Worm (Caenorhabditis elegans): ENCODE data around the gene srh-70.

The srh-70 gene

ce11 chrII:12549613-12550012 is 31.0 kb upstream of the srh-70 start:
- TF ChIP-seq nhr-80 (tag; optimal IDR thresholded peaks at IDR 0.05), result no peak
- no peak for TF ChIP-seq ekl-4 (GFP tag; IDR thresholded peaks at IDR 0.05)
- TF ChIP-seq chd-7 (tag; optimal IDR thresholded peaks at IDR 0.05), result no peak
- TF ChIP-seq atf-7 (tag; optimal IDR thresholded peaks at IDR 0.05), result no peak
- no peak for TF ChIP-seq ccch-3 (GFP tag; optimal IDR thresholded peaks at IDR 0.05)
- no peak for TF ChIP-seq Y95B8A.8 (GFP tag; IDR thresholded peaks at IDR 0.05)

ce11 chrII:12547547-12547946 is 28.9 kb upstream of the srh-70 start, which contains the start of gene F49C5.16:
TSS of gene F49C5.16 (plus strand) at chrII:12547847.
- TF ChIP-seq rec-8 (tag; optimal IDR thresholded peaks at IDR 0.05) (no peak), lin-40 (tag; optimal IDR thresholded peaks at IDR 0.05) (no peak), egrh-3 (GFP tag; IDR thresholded peaks at IDR 0.05) (no peak)

- no peak for TF ChIP-seq F22D6.2 (tag; optimal IDR thresholded peaks at IDR 0.05)
- TF ChIP-seq nhr-179 (tag; optimal IDR thresholded peaks at IDR 0.05), result no peak
- no peak for TF ChIP-seq K12H6.12 (tag; optimal IDR thresholded peaks at IDR 0.05)
- no peak for TF ChIP-seq mel-28 (tag; optimal IDR thresholded peaks at IDR 0.05; ENCODE audit: borderline replicate concordance)
- no peak for TF ChIP-seq rec-8 (tag; optimal IDR thresholded peaks at IDR 0.05)
- no peak for TF ChIP-seq zfh-2 (GFP tag; conservative IDR thresholded peaks at IDR 0.05)
- no peak for TF ChIP-seq sptf-2 (GFP tag; optimal IDR thresholded peaks at IDR 0.05)
- no peak for TF ChIP-seq tbx-9 (tag; optimal IDR thresholded peaks at IDR 0.05; ENCODE audit: borderline replicate concordance)
- no peak for TF ChIP-seq D2030.7 (GFP tag; IDR thresholded peaks at IDR 0.05)
- TF ChIP-seq B0261.1 (tag; optimal IDR thresholded peaks at IDR 0.05), result no peak
- no peak for TF ChIP-seq unc-130 (GFP tag; optimal IDR thresholded peaks at IDR 0.05)
- TF ChIP-seq hsf-1 (GFP tag; IDR thresholded peaks at IDR 0.05), result no peak
- TF ChIP-seq snpc-1.1 (tag; optimal IDR thresholded peaks at IDR 0.05; ENCODE audit: insufficient read depth), result no peak
- no peak for TF ChIP-seq attf-5 (GFP tag; optimal IDR thresholded peaks at IDR 0.05)
- TF ChIP-seq ztf-18 (tag; optimal IDR thresholded peaks at IDR 0.05), result no peak
- TF ChIP-seq athp-1 (tag; optimal IDR thresholded peaks at IDR 0.05), result no peak
- no peak for TF ChIP-seq F57C9.4 (tag; optimal IDR thresholded peaks at IDR 0.05)
- TF ChIP-seq T07F8.4 (tag; optimal IDR thresholded peaks at IDR 0.05), result no peak
- no peak for TF ChIP-seq F37B4.10 (GFP tag; IDR thresholded peaks at IDR 0.05)
Observed at ce11 chrII:12546413-12546812, 27.8 kb upstream of the srh-70 start, which contains the start of the genes F49C5.5 and F49C5.10. TSS of gene F49C5.5 (minus strand) at chrII:12546513. TSS of gene F49C5.10 (plus strand) at chrII:12546756.

ce11 chrII:12544533-12544932 is 25.9 kb upstream of the srh-70 start, which contains the start of gene F49C5.9:
TSS of gene F49C5.9 (minus strand) at chrII:12544633.
- TF ChIP-seq B0019.2 (GFP tag; conservative IDR thresholded peaks at IDR 0.05) (no peak), zim-3 (tag; optimal IDR thresholded peaks at IDR 0.05) (no peak), gei-17 (GFP tag; optimal IDR thresholded peaks at IDR 0.05) (no peak), snpc-1.3 (tag; optimal IDR thresholded peaks at IDR 0.05; ENCODE audit: insufficient read depth) (no peak), nhr-90 (tag; optimal IDR thresholded peaks at IDR 0.05) (no peak), ztf-18 (tag; optimal IDR thresholded peaks at IDR 0.05) (no peak), ztf-6 (GFP tag; IDR thresholded peaks at IDR 0.05) (no peak), dpff-1 (tag; optimal IDR thresholded peaks at IDR 0.05) (no peak), tbx-9 (tag; optimal IDR thresholded peaks at IDR 0.05; ENCODE audit: borderline replicate concordance) (no peak), F52B5.7 (tag; optimal IDR thresholded peaks at IDR 0.05) (no peak), snpc-4 (GFP tag; optimal IDR thresholded peaks at IDR 0.05) (no peak), snpc-4 (tag; optimal IDR thresholded peaks at IDR 0.05) (no peak)

Data from whole organism, young adult.